Worm (Caenorhabditis elegans) whole organism, L3 larva: Measurements from ENCODE around the gene F36G3.1.

ENCODE experiments used
- R02D3.7 ChIP-seq: fragments of 150-350 bp; optimal IDR thresholded peaks from 2 replicates; lab custom pipeline; 2014; ENCODE audit warnings: missing biosample characterization, missing genetic modification characterization
- fkh-10 ChIP-seq: sonication (generic microtip); optimal IDR thresholded peaks from 2 replicates; lab custom pipeline; 2017; ENCODE audit warnings: missing biosample characterization, missing genetic modification reagents, missing genetic modification characterization
- pha-4 ChIP-seq: fragments of 150-350 bp; optimal IDR thresholded peaks from 2 replicates; lab custom pipeline; 2014; ENCODE audit warnings: missing biosample characterization, missing genetic modification reagents, missing genetic modification characterization
- pqm-1 ChIP-seq: fragments of 150-350 bp; optimal IDR thresholded peaks from 2 replicates; lab custom pipeline; 2017; ENCODE audit warnings: missing biosample characterization, missing genetic modification characterization, inconsistent platforms
- snpc-4 ChIP-seq: fragments of 150-350 bp; optimal IDR thresholded peaks from 2 replicates; lab custom pipeline; 2014; ENCODE audit warnings: missing biosample characterization, missing genetic modification characterization

ce11 chrX:9763903-9764302 is 25.1 kb downstream of the F36G3.1 start:
- TF ChIP-seq snpc-4 (no peak), R02D3.7 (no peak), pqm-1 (no peak), pha-4 (tag; lab: Kevin White, UChicago) (no peak), fkh-10 (GFP tag; lab: Kevin White, UChicago) (no peak)
